Worm (Caenorhabditis elegans) whole organism, mixed stage, embryonic: ENCODE data around the gene shc-3.

Experiments used
- M03D4.4 ChIP-seq: sonication (generic microtip); optimal IDR thresholded peaks from 2 replicates; lab custom pipeline; 2017; ENCODE audit warnings: mild to moderate bottlenecking, missing genetic modification characterization, missing compliant biosample characterization
- blmp-1 ChIP-seq: fragments of 150-350 bp; optimal IDR thresholded peaks from 2 replicates; lab custom pipeline; 2014; ENCODE audit warnings: missing biosample characterization, missing genetic modification characterization
- ceh-43 ChIP-seq: fragments of 200-800 bp; sonication (Bioruptor generic); optimal IDR thresholded peaks from 2 replicates; lab custom pipeline; 2018; ENCODE audit warnings: mild to moderate bottlenecking, missing genetic modification characterization, moderate library complexity, missing compliant biosample characterization
- ceh-83 ChIP-seq: fragments of 200-800 bp; sonication (Bioruptor generic); optimal IDR thresholded peaks from 2 replicates; lab custom pipeline; 2018; ENCODE audit warnings: mild to moderate bottlenecking, missing genetic modification characterization, missing compliant biosample characterization
- ces-1 ChIP-seq: fragments of 150-350 bp; optimal IDR thresholded peaks from 2 replicates; lab custom pipeline; 2014; ENCODE audit warnings: missing biosample characterization, missing genetic modification reagents, missing genetic modification characterization
- drap-1 ChIP-seq: fragments of 200-800 bp; sonication (Bioruptor generic); optimal IDR thresholded peaks from 3 replicates; lab custom pipeline; 2018; ENCODE audit warnings: mild to moderate bottlenecking, missing genetic modification characterization, missing compliant biosample characterization
- elt-1 ChIP-seq: sonication (generic microtip); optimal IDR thresholded peaks from 2 replicates; lab custom pipeline; 2017; ENCODE audit warnings: missing genetic modification characterization, mild to moderate bottlenecking, missing compliant biosample characterization, antibody characterized with exemption, moderate library complexity, borderline replicate concordance; ENCODE audit not compliant: insufficient read depth
- elt-3 ChIP-seq: fragments of 150-350 bp; optimal IDR thresholded peaks from 2 replicates; lab custom pipeline; 2014; ENCODE audit warnings: missing biosample characterization, missing genetic modification characterization
- flh-1 ChIP-seq: fragments of 200-800 bp; sonication (Bioruptor generic); optimal IDR thresholded peaks from 2 replicates; lab custom pipeline; 2018; ENCODE audit warnings: mild to moderate bottlenecking, missing genetic modification characterization, moderate library complexity, missing compliant biosample characterization
- ham-2 ChIP-seq: fragments of 200-800 bp; sonication (Bioruptor generic); optimal IDR thresholded peaks from 2 replicates; lab custom pipeline; 2018; ENCODE audit warnings: mild to moderate bottlenecking, missing genetic modification characterization, missing compliant biosample characterization
- hlh-1 ChIP-seq: fragments of 150-350 bp; optimal IDR thresholded peaks from 2 replicates; lab custom pipeline; 2014; ENCODE audit warnings: missing biosample characterization, missing genetic modification reagents, missing genetic modification characterization
- lin-13 ChIP-seq: fragments of 150-350 bp; optimal IDR thresholded peaks from 2 replicates; lab custom pipeline; 2014; ENCODE audit warnings: missing biosample characterization, missing genetic modification characterization
- lin-32 ChIP-seq: fragments of 200-800 bp; sonication (Bioruptor generic); optimal IDR thresholded peaks from 2 replicates; lab custom pipeline; 2018; ENCODE audit warnings: mild to moderate bottlenecking, missing genetic modification characterization, missing compliant biosample characterization
- lsy-2 ChIP-seq: fragments of 150-350 bp; optimal IDR thresholded peaks from 2 replicates; lab custom pipeline; 2014; ENCODE audit warnings: missing biosample characterization, missing genetic modification characterization
- mab-5 ChIP-seq: fragments of 150-350 bp; optimal IDR thresholded peaks from 2 replicates; lab custom pipeline; 2014; ENCODE audit warnings: missing biosample characterization, missing genetic modification characterization
- mep-1 ChIP-seq: fragments of 150-350 bp; optimal IDR thresholded peaks from 2 replicates; lab custom pipeline; 2017; ENCODE audit warnings: missing biosample characterization, missing genetic modification reagents, missing genetic modification characterization, inconsistent platforms
- mls-2 ChIP-seq: sonication (generic microtip); optimal IDR thresholded peaks from 2 replicates; lab custom pipeline; 2016; ENCODE audit warnings: mild to moderate bottlenecking, missing genetic modification characterization, moderate library complexity, missing compliant biosample characterization
- nhr-12 ChIP-seq: fragments of 150-350 bp; optimal IDR thresholded peaks from 2 replicates; lab custom pipeline; 2014; ENCODE audit warnings: missing biosample characterization, missing genetic modification characterization
- nhr-2 ChIP-seq: fragments of 150-350 bp; optimal IDR thresholded peaks from 2 replicates; lab custom pipeline; 2014; ENCODE audit warnings: missing biosample characterization, missing genetic modification characterization
- nhr-237 ChIP-seq: fragments of 150-350 bp; optimal IDR thresholded peaks from 2 replicates; lab custom pipeline; 2014; ENCODE audit warnings: missing biosample characterization, missing genetic modification characterization
- nhr-28 ChIP-seq: fragments of 150-350 bp; optimal IDR thresholded peaks from 2 replicates; lab custom pipeline; 2014; ENCODE audit warnings: missing biosample characterization, missing genetic modification characterization
- nhr-76 ChIP-seq: sonication (generic microtip); optimal IDR thresholded peaks from 2 replicates; lab custom pipeline; 2017; ENCODE audit warnings: missing biosample characterization, missing genetic modification characterization
- pha-4 ChIP-seq: fragments of 150-350 bp; optimal IDR thresholded peaks from 2 replicates; lab custom pipeline; 2018; ENCODE audit warnings: missing biosample characterization, missing genetic modification reagents, missing genetic modification characterization
- snpc-4 ChIP-seq: fragments of 150-350 bp; optimal IDR thresholded peaks from 2 replicates; lab custom pipeline; 2014; ENCODE audit warnings: missing biosample characterization, missing genetic modification characterization
- sptf-1 ChIP-seq: sonication (generic microtip); optimal IDR thresholded peaks from 2 replicates; lab custom pipeline; 2017; ENCODE audit warnings: mild to moderate bottlenecking, missing genetic modification characterization, moderate library complexity, missing compliant biosample characterization
- unc-120 ChIP-seq: sonication (generic microtip); optimal IDR thresholded peaks from 2 replicates; lab custom pipeline; 2017; ENCODE audit warnings: missing genetic modification characterization, missing compliant biosample characterization; ENCODE audit not compliant: poor library complexity, severe bottlenecking
- unc-39 ChIP-seq: fragments of 150-350 bp; optimal IDR thresholded peaks from 2 replicates; lab custom pipeline; 2014; ENCODE audit warnings: missing biosample characterization, missing genetic modification characterization
- zip-8 ChIP-seq: fragments of 150-350 bp; optimal IDR thresholded peaks from 2 replicates; lab custom pipeline; 2014; ENCODE audit warnings: missing biosample characterization, missing genetic modification characterization

Gene shc-3

ce11 chrX:13728991-13729390 lies 11.7 kb downstream of the shc-3 start:
- TF ChIP-seq mep-1 (no peak), elt-1 (no peak), mab-5 (no peak), ces-1 (no peak), drap-1 (GFP tag; lab: Kevin White, UChicago) (no peak), lin-13 (tag; lab: Kevin White, UChicago) (no peak), unc-120 (tag; lab: Kevin White, UChicago) (no peak), pha-4 (tag; lab: Kevin White, UChicago) (no peak), M03D4.4 (tag; lab: Kevin White, UChicago) (no peak)
- TF ChIP-seq, all 35 proteins: peak for 0

- TF ChIP-seq elt-1 (no peak), blmp-1 (no peak), M03D4.4 (tag; lab: Kevin White, UChicago) (no peak), lin-13 (tag; lab: Kevin White, UChicago) (no peak)
These were observed 12.4 kb downstream of the shc-3 start for ce11 chrX:13729724-13730123.

ce11 chrX:13730209-13730975 lies 13.1 kb downstream of the shc-3 start:
- TF ChIP-seq drap-1 (GFP tag; lab: Kevin White, UChicago) (peak; percentile 20), pha-4 (tag; lab: Kevin White, UChicago) (no peak), nhr-2 (tag; lab: Kevin White, UChicago) (no peak), nhr-76 (no peak), lin-32 (peak; percentile 17), mls-2 (tag; lab: Kevin White, UChicago) (peak; percentile 29), unc-120 (tag; lab: Kevin White, UChicago) (peak; percentile 85), sptf-1 (tag; lab: Kevin White, UChicago) (peak; percentile 29), nhr-237 (tag; lab: Kevin White, UChicago) (no peak), M03D4.4 (tag; lab: Kevin White, UChicago) (no peak), lin-13 (tag; lab: Kevin White, UChicago) (no peak), ham-2 (GFP tag; lab: Kevin White, UChicago) (no peak), ces-1 (no peak)

- TF ChIP-seq lsy-2 (tag; lab: Kevin White, UChicago): no peak
- peak; percentile 76 for TF ChIP-seq elt-1
These were observed 19.3 kb downstream of the shc-3 start for ce11 chrX:13736679-13737078.

ce11 chrX:13739125-13739820 lies 21.9 kb downstream of the shc-3 start:
- TF ChIP-seq zip-8 (tag; lab: Kevin White, UChicago) (no peak), nhr-12 (tag; lab: Kevin White, UChicago) (no peak), ham-2 (GFP tag; lab: Kevin White, UChicago) (no peak), blmp-1 (no peak), drap-1 (GFP tag; lab: Kevin White, UChicago) (peak; percentile 29), mep-1 (no peak), pha-4 (tag; lab: Kevin White, UChicago) (no peak), sptf-1 (tag; lab: Kevin White, UChicago) (peak; percentile 64), unc-39 (tag; lab: Kevin White, UChicago) (no peak), nhr-28 (tag; lab: Kevin White, UChicago) (no peak), hlh-1 (tag; lab: Kevin White, UChicago) (no peak), snpc-4 (tag; lab: Kevin White, UChicago) (no peak), nhr-76 (no peak), elt-3 (no peak), nhr-2 (tag; lab: Kevin White, UChicago) (no peak), elt-1 (no peak), nhr-237 (tag; lab: Kevin White, UChicago) (no peak), ces-1 (peak; percentile 84)

- peak; percentile 54 for TF ChIP-seq pha-4 (tag; lab: Kevin White, UChicago)
- TF ChIP-seq ceh-43 (GFP tag; lab: Kevin White, UChicago): no peak
- peak; percentile 1 for TF ChIP-seq mep-1
- TF ChIP-seq blmp-1: no peak
- TF ChIP-seq unc-120 (tag; lab: Kevin White, UChicago): no peak
- TF ChIP-seq flh-1 (GFP tag; lab: Kevin White, UChicago): no peak
- no peak for TF ChIP-seq ceh-83 (GFP tag; lab: Kevin White, UChicago)
- TF ChIP-seq snpc-4 (tag; lab: Kevin White, UChicago): no peak
These were observed 26.0 kb downstream of the shc-3 start for ce11 chrX:13743371-13743770.
